Fruit fly (Drosophila melanogaster) whole organism, prepupa: ENCODE results near the gene CG42869.

Experiments
- Blimp-1 ChIP-seq: fragments of 200-800 bp; sonication (Bioruptor generic); optimal IDR thresholded peaks from 3 replicates; lab custom pipeline; 2017; ENCODE audit warnings: missing biosample characterization, missing genetic modification characterization, mild to moderate bottlenecking, moderate library complexity, missing genetic modification reagents
- CG10631 ChIP-seq: fragments of 200-800 bp; sonication (Bioruptor generic); optimal IDR thresholded peaks from 2 replicates; lab custom pipeline; 2016; ENCODE audit warnings: missing biosample characterization, missing genetic modification characterization
- CG11294 ChIP-seq: fragments of 200-800 bp; sonication (Bioruptor generic); IDR thresholded peaks from 2 replicates; pipeline ENCODE4 v1.3.6; 2022; ENCODE audit warnings: missing biosample characterization, missing genetic modification characterization
- CG32006 ChIP-seq: fragments of 200-800 bp; sonication (Bioruptor generic); optimal IDR thresholded peaks from 3 replicates; lab custom pipeline; 2017; ENCODE audit warnings: missing biosample characterization, mild to moderate bottlenecking, missing genetic modification characterization
- CG7368 ChIP-seq: fragments of 200-800 bp; sonication (Bioruptor generic); optimal IDR thresholded peaks from 3 replicates; lab custom pipeline; 2016; ENCODE audit warnings: missing biosample characterization, missing genetic modification characterization
- Eip93F ChIP-seq: fragments of 200-800 bp; sonication (Bioruptor generic); optimal IDR thresholded peaks from 2 replicates; lab custom pipeline; 2016; ENCODE audit warnings: missing biosample characterization, mild to moderate bottlenecking, missing genetic modification characterization
- Sox102F ChIP-seq: fragments of 200-800 bp; sonication (Bioruptor generic); optimal IDR thresholded peaks from 2 replicates; lab custom pipeline; 2016; ENCODE audit warnings: missing biosample characterization, mild to moderate bottlenecking, missing genetic modification characterization
- Sox15 ChIP-seq: fragments of 200-800 bp; sonication (Bioruptor generic); optimal IDR thresholded peaks from 3 replicates; lab custom pipeline; 2016; ENCODE audit warnings: missing biosample characterization, missing genetic modification characterization
- acj6 ChIP-seq: fragments of 200-800 bp; sonication (Bioruptor generic); optimal IDR thresholded peaks from 3 replicates; lab custom pipeline; 2016; ENCODE audit warnings: missing biosample characterization, missing genetic modification characterization
- dac ChIP-seq: fragments of 200-800 bp; sonication (Bioruptor generic); optimal IDR thresholded peaks from 2 replicates; lab custom pipeline; 2017; ENCODE audit warnings: missing biosample characterization, mild to moderate bottlenecking, missing genetic modification characterization
- eg ChIP-seq: fragments of 200-800 bp; sonication (Bioruptor generic); IDR thresholded peaks from 3 replicates; pipeline ENCODE4 v1.3.6; 2022; ENCODE audit warnings: missing biosample characterization, missing genetic modification characterization
- topi ChIP-seq: fragments of 200-800 bp; sonication (Bioruptor generic); optimal IDR thresholded peaks from 3 replicates; lab custom pipeline; 2016; ENCODE audit warnings: missing biosample characterization, missing genetic modification characterization

- TF ChIP-seq CG7368 (GFP tag; lab: Kevin White, UChicago) (no peak), Eip93F (no peak), CG32006 (no peak), acj6 (GFP tag; lab: Kevin White, UChicago) (no peak), eg (GFP tag; lab: Robert Waterston, UW) (no peak; the same call in 2 of the 3 replicates), Sox102F (GFP tag; lab: Kevin White, UChicago) (no peak), Sox15 (GFP tag; lab: Kevin White, UChicago) (no peak), topi (GFP tag; lab: Kevin White, UChicago) (no peak), CG11294 (GFP tag; lab: Robert Waterston, UW) (no peak), Blimp-1 (GFP tag; lab: Kevin White, UChicago) (no peak), dac (no peak), CG10631 (GFP tag; lab: Kevin White, UChicago) (no peak)
Measured at dm6 chr3R:21719420-21719933, 17.2 kb downstream of the CG42869 start, which contains the start of gene CG31176.
